Worm (Caenorhabditis elegans) whole organism, L4 larva: Measurements from ENCODE around the gene idpa-1.

Experiments used
- F44E2.7 ChIP-seq: fragments of 200-800 bp; sonication (Bioruptor generic); IDR thresholded peaks from 2 replicates; pipeline ENCODE4 v2.1.2; 2022; ENCODE audit warnings: missing genetic modification characterization, missing compliant biosample characterization
- daf-19 ChIP-seq: fragments of 200-800 bp; sonication (Bioruptor generic); conservative IDR thresholded peaks from 2 replicates; pipeline ENCODE4 v1.3.6; 2022; ENCODE audit warnings: missing genetic modification characterization, missing compliant biosample characterization
- fkh-10 ChIP-seq: fragments of 150-350 bp; optimal IDR thresholded peaks from 2 replicates; lab custom pipeline; 2014; ENCODE audit warnings: missing biosample characterization, missing genetic modification reagents, missing genetic modification characterization
- fos-1 ChIP-seq: fragments of 150-350 bp; optimal IDR thresholded peaks from 2 replicates; lab custom pipeline; 2014; ENCODE audit warnings: missing biosample characterization, missing genetic modification characterization
- lim-7 ChIP-seq: fragments of 200-800 bp; sonication (Bioruptor generic); IDR thresholded peaks from 2 replicates; pipeline ENCODE4 v1.3.6; 2022; ENCODE audit warnings: missing genetic modification characterization, missing compliant biosample characterization
- madf-9 ChIP-seq: fragments of 200-800 bp; sonication (Bioruptor generic); conservative IDR thresholded peaks from 2 replicates; pipeline ENCODE4 v1.3.6; 2022; ENCODE audit warnings: missing genetic modification reagents, missing genetic modification characterization, missing compliant biosample characterization
- nhr-25 ChIP-seq: sonication (generic microtip); optimal IDR thresholded peaks from 2 replicates; lab custom pipeline; 2017; ENCODE audit warnings: missing genetic modification characterization, mild to moderate bottlenecking, missing compliant biosample characterization, antibody characterized with exemption, moderate library complexity, borderline replicate concordance; ENCODE audit not compliant: insufficient read depth
- nhr-76 ChIP-seq: fragments of 150-350 bp; optimal IDR thresholded peaks from 2 replicates; lab custom pipeline; 2014; ENCODE audit warnings: missing biosample characterization, missing genetic modification characterization
- pha-4 ChIP-seq, 2 experiments: fragments of 150-350 bp in 1 of 2; fragments of 200-800 bp in 1 of 2; sonication (Bioruptor generic) in 1 of 2; IDR thresholded peaks in 1 of 2; optimal IDR thresholded peaks in 1 of 2; 2 replicates each; pipeline versions ENCODE4 v1.3.6 to Lab custom; 2014 to 2022; ENCODE audit warnings: missing genetic modification characterization in 2 of 2, missing genetic modification reagents in 2 of 2, missing biosample characterization in 1 of 2, missing compliant biosample characterization in 1 of 2
- snpc-4 ChIP-seq: fragments of 150-350 bp; optimal IDR thresholded peaks from 2 replicates; lab custom pipeline; 2014; ENCODE audit warnings: missing biosample characterization, missing genetic modification characterization
- zag-1 ChIP-seq: fragments of 150-350 bp; optimal IDR thresholded peaks from 2 replicates; lab custom pipeline; 2014; ENCODE audit warnings: missing biosample characterization, missing genetic modification characterization
- zip-2 ChIP-seq: fragments of 150-350 bp; optimal IDR thresholded peaks from 2 replicates; lab custom pipeline; 2014; ENCODE audit warnings: missing biosample characterization, missing genetic modification characterization

DNA sequence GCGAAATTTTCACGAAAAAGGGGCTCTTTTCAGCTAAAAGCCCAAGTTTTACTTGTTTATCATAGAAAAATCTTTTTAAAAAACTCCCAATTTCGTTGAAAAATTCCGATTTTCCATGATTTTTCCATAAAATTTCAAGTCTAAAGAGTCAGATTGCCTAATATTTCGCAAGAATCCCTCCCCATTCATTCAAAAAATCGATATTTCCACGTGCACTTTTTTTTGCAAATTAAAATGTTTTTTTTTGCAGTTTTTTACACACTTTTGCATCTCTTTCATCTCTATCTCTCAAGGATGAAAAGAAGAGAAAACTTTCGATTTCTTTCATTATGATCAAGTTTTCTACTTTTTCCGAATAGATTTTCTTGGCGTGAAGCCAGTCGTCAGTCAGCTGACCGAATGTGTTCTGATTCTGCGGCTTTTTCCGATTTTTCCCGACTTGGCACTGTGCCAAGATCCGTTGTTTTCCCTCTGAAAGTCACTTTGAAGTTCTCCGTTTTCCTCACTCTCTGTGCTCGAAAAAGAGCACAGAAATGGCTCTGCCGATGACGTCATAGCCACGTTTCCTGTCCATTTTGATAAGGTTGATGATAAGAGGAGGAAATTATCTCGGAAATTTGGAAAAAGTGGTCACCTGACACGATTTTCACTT lies 47.4 kb upstream of the idpa-1 start:
- TF ChIP-seq pha-4 (GFP tag; IDR thresholded peaks at IDR 0.05; lab: Robert Waterston, UW) (no peak), pha-4 (tag; optimal IDR thresholded peaks at IDR 0.05; lab: Kevin White, UChicago) (no peak), madf-9 (GFP tag; lab: Robert Waterston, UW) (no peak), zip-2 (tag; lab: Kevin White, UChicago) (peak; percentile 94), nhr-76 (tag; lab: Kevin White, UChicago) (no peak), nhr-25 (no peak), fkh-10 (GFP tag; lab: Kevin White, UChicago) (no peak), F44E2.7 (GFP tag; lab: Robert Waterston, UW) (no peak), zag-1 (tag; lab: Kevin White, UChicago) (no peak), fos-1 (tag; lab: Kevin White, UChicago) (no peak), lim-7 (GFP tag; lab: Robert Waterston, UW) (no peak), snpc-4 (no peak), daf-19 (GFP tag; lab: Robert Waterston, UW) (no peak)
